Fruit fly (Drosophila melanogaster): ENCODE measurements around the gene Noc1.

Gene Noc1

DNA sequence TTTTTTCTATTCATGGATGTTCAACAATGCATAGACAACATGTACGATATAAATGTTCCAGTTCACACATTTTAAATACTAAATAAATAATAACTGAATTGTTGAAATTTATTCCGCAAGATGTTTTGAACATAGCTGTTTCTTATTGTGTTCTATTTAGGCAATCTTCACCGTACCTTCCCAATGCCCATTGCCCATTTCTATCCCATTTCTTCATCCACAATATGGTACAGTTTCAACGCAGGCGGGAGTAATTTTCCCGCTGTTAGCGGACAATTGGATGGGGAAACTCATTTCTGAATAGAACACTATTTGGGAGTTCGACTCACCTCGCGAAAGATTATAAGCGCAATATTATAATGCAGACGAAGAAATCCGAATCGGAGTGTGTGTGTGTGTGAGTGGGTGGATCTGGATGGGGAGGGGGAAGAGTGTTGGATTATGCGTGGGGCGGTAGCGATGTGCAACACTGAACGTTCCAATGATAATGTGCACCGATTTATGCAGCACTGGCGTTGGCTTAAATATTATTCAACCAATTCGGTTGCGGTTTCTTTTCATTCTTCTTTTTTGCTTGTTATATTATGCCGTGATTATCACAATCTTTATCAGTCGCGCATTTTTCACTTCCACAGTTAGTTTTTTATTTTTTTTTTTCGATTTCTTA lies 17.5 kb downstream of the Noc1 start (continued):
- TF ChIP-seq danr (GFP tag; IDR thresholded peaks at IDR 0.05) (no peak), Max (GFP tag; optimal IDR thresholded peaks at IDR 0.05) (peak; percentile 7), CG2712 (tag; optimal IDR thresholded peaks at IDR 0.05) (peak; percentile 24), CG43689 (GFP tag; IDR thresholded peaks at IDR 0.05) (no peak), bbx (GFP tag; IDR thresholded peaks at IDR 0.05; ENCODE audit: partially characterized antibody) (peak; percentile 48), Doc2 (GFP tag; IDR thresholded peaks at IDR 0.05) (no peak), Doc3 (GFP tag; IDR thresholded peaks at IDR 0.05; ENCODE audit: partially characterized antibody) (no peak), br (optimal IDR thresholded peaks at IDR 0.05) (no peak), CG15514 (GFP tag; optimal IDR thresholded peaks at IDR 0.05) (peak; percentile 62), TFAM (GFP tag; optimal IDR thresholded peaks at IDR 0.05) (no peak), tna (GFP tag; IDR thresholded peaks at IDR 0.05; ENCODE audit: partially characterized antibody) (no peak), CG6791 (GFP tag; IDR thresholded peaks at IDR 0.05; ENCODE audit: partially characterized antibody) (peak; percentile 37; the same call in 1 of the 3 replicates), CG33213 (GFP tag; optimal IDR thresholded peaks at IDR 0.05) (peak; percentile 63), z (GFP tag; IDR thresholded peaks at IDR 0.05) (no peak), ewg (GFP tag; optimal IDR thresholded peaks at IDR 0.05) (peak; percentile 7), CG18764 (GFP tag; optimal IDR thresholded peaks at IDR 0.05) (peak; percentile 52), Asciz (GFP tag; optimal IDR thresholded peaks at IDR 0.05) (peak; percentile 14), Med (GFP tag) (peak; percentile 92), CG4820 (GFP tag; optimal IDR thresholded peaks at IDR 0.05) (peak; percentile 39), Pdp1 (GFP tag; optimal IDR thresholded peaks at IDR 0.05) (peak; percentile 37 to 98), Camta (GFP tag; optimal IDR thresholded peaks at IDR 0.05) (peak; percentile 38), disco-r (GFP tag; optimal IDR thresholded peaks at IDR 0.05) (peak; percentile 18), dimm (GFP tag; IDR thresholded peaks at IDR 0.05) (no peak), hb (GFP tag; IDR thresholded peaks at IDR 0.05; ENCODE audit: partially characterized antibody) (no peak), CG7786 (GFP tag; optimal IDR thresholded peaks at IDR 0.05) (peak; percentile 31), CG2116 (GFP tag; optimal IDR thresholded peaks at IDR 0.05) (peak; percentile 6), crc (GFP tag; optimal IDR thresholded peaks at IDR 0.05) (peak; percentile 22), CHES-1-like (GFP tag; optimal IDR thresholded peaks at IDR 0.05) (peak; percentile 63), Stat92E (GFP tag; optimal IDR thresholded peaks at IDR 0.05) (no peak), CG8478 (optimal IDR thresholded peaks at IDR 0.05) (no peak), CG15073 (GFP tag; optimal IDR thresholded peaks at IDR 0.05) (no peak), sisA (GFP tag; IDR thresholded peaks at IDR 0.05) (no peak), zen (tag; optimal IDR thresholded peaks at IDR 0.05) (no peak), MESR4 (GFP tag; optimal IDR thresholded peaks at IDR 0.05) (no peak), CTCF (GFP tag; optimal IDR thresholded peaks at IDR 0.05) (no peak), cad (GFP tag; optimal IDR thresholded peaks at IDR 0.05) (no peak), CG4707 (GFP tag; optimal IDR thresholded peaks at IDR 0.05) (no peak), fru (optimal IDR thresholded peaks at IDR 0.05) (no peak), mam (GFP tag; optimal IDR thresholded peaks at IDR 0.05) (peak; percentile 64), pita (GFP tag; optimal IDR thresholded peaks at IDR 0.05) (no peak), vnd (GFP tag; IDR thresholded peaks at IDR 0.05; ENCODE audit: partially characterized antibody) (no peak), CG17361 (GFP tag; IDR thresholded peaks at IDR 0.05) (no peak), CG6654 (GFP tag; optimal IDR thresholded peaks at IDR 0.05) (peak; percentile 14), CG7372 (GFP tag; IDR thresholded peaks at IDR 0.05) (no peak), CG14710 (tag; optimal IDR thresholded peaks at IDR 0.05) (peak; percentile 18), sd (tag; optimal IDR thresholded peaks at IDR 0.05) (peak; percentile 34), ase (GFP tag; IDR thresholded peaks at IDR 0.05) (no peak), CG18262 (tag; optimal IDR thresholded peaks at IDR 0.05) (peak; percentile 45), E2f1 (GFP tag; IDR thresholded peaks at IDR 0.05) (no peak), CG11723 (GFP tag; optimal IDR thresholded peaks at IDR 0.05) (peak; percentile 2), CG1792 (GFP tag; optimal IDR thresholded peaks at IDR 0.05) (peak; percentile 36)
